Worm (Caenorhabditis elegans): ENCODE measurements around the gene unc-112.

The unc-112 gene

DNA sequence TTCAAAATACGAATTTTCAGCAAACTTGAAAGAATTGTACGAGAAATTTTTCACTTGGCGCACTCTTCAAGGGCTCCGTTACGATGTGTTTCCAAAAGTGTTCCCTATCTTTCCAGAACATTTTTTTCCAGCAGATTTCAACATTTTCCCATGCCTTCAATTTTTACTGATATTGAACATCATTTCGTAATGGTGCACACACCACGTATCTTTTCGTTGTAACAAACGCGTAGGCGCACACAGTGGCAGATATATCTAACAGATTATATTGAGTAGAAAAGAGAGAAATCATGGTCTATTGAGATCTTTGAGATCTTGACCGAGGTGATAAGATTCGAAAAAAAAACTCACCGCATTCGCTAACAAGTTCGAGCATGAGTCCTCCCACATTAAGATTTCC, 741 bp downstream of the unc-112 start:
- no peak for TF ChIP-seq lin-38 (GFP tag; IDR thresholded peaks at IDR 0.05)
- no peak for TF ChIP-seq fos-1 (tag; optimal IDR thresholded peaks at IDR 0.05)
- TF ChIP-seq lin-1 (GFP tag; IDR thresholded peaks at IDR 0.05): no peak
- no peak for TF ChIP-seq mep-1 (tag; optimal IDR thresholded peaks at IDR 0.05)
- no peak for TF ChIP-seq nhr-237 (tag; optimal IDR thresholded peaks at IDR 0.05)
- TF ChIP-seq spr-1 (tag; optimal IDR thresholded peaks at IDR 0.05): no peak
- TF ChIP-seq lsy-2 (tag; optimal IDR thresholded peaks at IDR 0.05): no peak
- TF ChIP-seq aha-1 (tag): no peak
- no peak for TF ChIP-seq nhr-48 (tag; optimal IDR thresholded peaks at IDR 0.05)
- no peak for TF ChIP-seq zag-1 (tag; optimal IDR thresholded peaks at IDR 0.05)

ce11 chrV:14689060-14689750, 7.2 kb downstream of the unc-112 start, which contains the start of gene gasr-8:
Gene gasr-8 (plus strand): TSS chrV:14689110.
- TF ChIP-seq daf-16 (GFP tag; optimal IDR thresholded peaks at IDR 0.05): no peak
- peak; percentile 38 for TF ChIP-seq daf-16 (tag; optimal IDR thresholded peaks at IDR 0.05)
- no peak for TF ChIP-seq nhr-42 (GFP tag; IDR thresholded peaks at IDR 0.05)
- no peak for TF ChIP-seq Y75B8A.6 (GFP tag; IDR thresholded peaks at IDR 0.05)
- TF ChIP-seq pha-4 (GFP tag; IDR thresholded peaks at IDR 0.05): no peak; the same call in none of the 2 replicates
- no peak for TF ChIP-seq pha-4 (tag; optimal IDR thresholded peaks at IDR 0.05)
- no peak for TF ChIP-seq fkh-10 (GFP tag; optimal IDR thresholded peaks at IDR 0.05)
- TF ChIP-seq Y5F2A.4 (GFP tag; optimal IDR thresholded peaks at IDR 0.05): no peak
- TF ChIP-seq spr-1 (tag; optimal IDR thresholded peaks at IDR 0.05): no peak
- TF ChIP-seq lim-7 (GFP tag; IDR thresholded peaks at IDR 0.05): peak; percentile 62; the same call in 1 of the 2 replicates
- TF ChIP-seq F26F4.8 (GFP tag; conservative IDR thresholded peaks at IDR 0.05): no peak
- TF ChIP-seq ceh-28 (tag; optimal IDR thresholded peaks at IDR 0.05): no peak
- peak; percentile 58 for TF ChIP-seq lin-38 (GFP tag; IDR thresholded peaks at IDR 0.05)
- no peak for TF ChIP-seq sdz-12 (GFP tag; optimal IDR thresholded peaks at IDR 0.05)
- TF ChIP-seq skn-1 (tag; optimal IDR thresholded peaks at IDR 0.05): no peak
- TF ChIP-seq snpc-4 (tag; optimal IDR thresholded peaks at IDR 0.05): no peak
- 0 out of 2 replicates have a peak, but pooled peaks have one; percentile 22 for TF ChIP-seq madf-9 (GFP tag; conservative IDR thresholded peaks at IDR 0.05)
- no peak for TF ChIP-seq lin-15B (tag; optimal IDR thresholded peaks at IDR 0.05)
- no peak for TF ChIP-seq unc-62 (GFP tag; optimal IDR thresholded peaks at IDR 0.05 in 1 of 2)
- TF ChIP-seq unc-62 (tag; optimal IDR thresholded peaks at IDR 0.05): no peak
- TF ChIP-seq zag-1 (tag; optimal IDR thresholded peaks at IDR 0.05): no peak
- TF ChIP-seq tag-97 (GFP tag; IDR thresholded peaks at IDR 0.05): no peak
- no peak for TF ChIP-seq spr-3 (GFP tag; optimal IDR thresholded peaks at IDR 0.05)
- no peak for TF ChIP-seq F10B5.3 (tag; optimal IDR thresholded peaks at IDR 0.05)
- TF ChIP-seq snpc-1.2 (GFP tag; IDR thresholded peaks at IDR 0.05): no peak
- peak; percentile 29; the same call in 1 of the 2 replicates for TF ChIP-seq Y48G9A.11 (GFP tag; IDR thresholded peaks at IDR 0.05)
- TF ChIP-seq zip-11 (GFP tag; IDR thresholded peaks at IDR 0.05): no peak
- no peak for TF ChIP-seq daf-19 (GFP tag; conservative IDR thresholded peaks at IDR 0.05)
- no peak for TF ChIP-seq ceh-20 (GFP tag; IDR thresholded peaks at IDR 0.05)
- TF ChIP-seq ceh-62 (tag; optimal IDR thresholded peaks at IDR 0.05): no peak
- no peak for TF ChIP-seq F44E2.7 (GFP tag; IDR thresholded peaks at IDR 0.05)
- no peak for TF ChIP-seq ceh-82 (tag; optimal IDR thresholded peaks at IDR 0.05)
- TF ChIP-seq dmd-8 (GFP tag; IDR thresholded peaks at IDR 0.05): peak; percentile 72; the same call in 1 of the 2 replicates
- no peak for TF ChIP-seq mep-1 (tag; optimal IDR thresholded peaks at IDR 0.05)
- TF ChIP-seq zfp-2 (tag; optimal IDR thresholded peaks at IDR 0.05): no peak
- TF ChIP-seq tra-1 (GFP tag; IDR thresholded peaks at IDR 0.05): no peak
- TF ChIP-seq lir-3 (tag; optimal IDR thresholded peaks at IDR 0.05): no peak
- 0 out of 2 replicates have a peak, but pooled peaks have one; percentile 3 for TF ChIP-seq mxl-2 (GFP tag; conservative IDR thresholded peaks at IDR 0.05)
- no peak for TF ChIP-seq php-3 (GFP tag; IDR thresholded peaks at IDR 0.05)
- no peak for TF ChIP-seq D1046.2 (GFP tag; IDR thresholded peaks at IDR 0.05)
- no peak for TF ChIP-seq T20F7.1 (GFP tag; optimal IDR thresholded peaks at IDR 0.05)
- peak; percentile 4; the same call in 1 of the 2 replicates for TF ChIP-seq set-16 (GFP tag; IDR thresholded peaks at IDR 0.05)
- no peak for TF ChIP-seq gei-8 (GFP tag; optimal IDR thresholded peaks at IDR 0.05)
- TF ChIP-seq egl-27 (tag; optimal IDR thresholded peaks at IDR 0.05): no peak

Measured in whole organism, L4 larva.